Worm (Caenorhabditis elegans): ENCODE results near the gene ceh-60.

DNA sequence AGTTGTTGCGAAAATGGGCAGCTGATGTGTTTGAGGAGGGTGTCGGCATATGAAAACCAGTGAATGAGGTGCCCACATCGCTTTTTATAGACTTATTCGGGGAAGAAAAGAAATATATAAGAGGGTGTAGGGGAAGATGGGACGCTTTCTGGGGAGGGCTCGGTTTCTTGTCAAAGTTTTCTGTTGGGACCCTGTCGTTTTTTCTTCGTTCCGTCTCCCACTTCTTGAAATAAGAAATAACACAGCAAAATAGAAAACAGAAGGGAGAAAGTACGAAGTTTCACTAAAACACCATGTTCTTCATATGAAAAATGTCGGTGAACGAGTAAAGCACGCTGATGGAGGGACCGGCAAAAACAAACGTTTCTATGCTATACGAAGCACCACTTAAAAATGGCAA lies 39.7 kb upstream of the ceh-60 start, which contains the start of gene dop-3:
- TF ChIP-seq dao-5 (tag; optimal IDR thresholded peaks at IDR 0.05): no peak
- no peak for TF ChIP-seq him-1 (tag; optimal IDR thresholded peaks at IDR 0.05)
- no peak for TF ChIP-seq W03F9.2 (tag; optimal IDR thresholded peaks at IDR 0.05)
